Worm (Caenorhabditis elegans) whole organism, L4 larva: ENCODE data around the gene F22E5.8.

Experiments used
- F37D6.2 ChIP-seq: sonication (generic microtip); optimal IDR thresholded peaks from 2 replicates; lab custom pipeline; 2016; ENCODE audit warnings: mild to moderate bottlenecking, missing genetic modification characterization, missing compliant biosample characterization
- egl-27 ChIP-seq: sonication (generic microtip); optimal IDR thresholded peaks from 3 replicates; lab custom pipeline; 2017; ENCODE audit warnings: missing biosample characterization, missing genetic modification reagents, missing genetic modification characterization
- fkh-10 ChIP-seq: fragments of 150-350 bp; optimal IDR thresholded peaks from 2 replicates; lab custom pipeline; 2014; ENCODE audit warnings: missing biosample characterization, missing genetic modification reagents, missing genetic modification characterization
- jun-1 ChIP-seq: fragments of 150-350 bp; optimal IDR thresholded peaks from 2 replicates; lab custom pipeline; 2014; ENCODE audit warnings: missing biosample characterization, missing genetic modification reagents, missing genetic modification characterization
- pha-4 ChIP-seq, 2 experiments: fragments of 150-350 bp in 1 of 2; fragments of 200-800 bp in 1 of 2; sonication (Bioruptor generic) in 1 of 2; IDR thresholded peaks in 1 of 2; optimal IDR thresholded peaks in 1 of 2; 2 replicates each; pipeline versions ENCODE4 v1.3.6 to Lab custom; 2014 to 2022; ENCODE audit warnings: missing genetic modification characterization in 2 of 2, missing genetic modification reagents in 2 of 2, missing biosample characterization in 1 of 2, missing compliant biosample characterization in 1 of 2
- skn-1 ChIP-seq: fragments of 150-350 bp; optimal IDR thresholded peaks from 2 replicates; lab custom pipeline; 2014; ENCODE audit warnings: missing biosample characterization, missing genetic modification characterization
- snpc-1.2 ChIP-seq: fragments of 200-800 bp; sonication (Bioruptor generic); IDR thresholded peaks from 2 replicates; pipeline ENCODE4 v1.3.6; 2022; ENCODE audit warnings: missing genetic modification reagents, missing genetic modification characterization, missing compliant biosample characterization
- unc-62 ChIP-seq, 3 experiments: fragments of 150-350 bp in 1 of 3; sonication (generic microtip); optimal IDR thresholded peaks in 2 of 3; peaks in 1 of 3; 1 replicate in 1 of 3; 2 replicates in 2 of 3; lab custom pipeline; 2014 to 2017; ENCODE audit warnings: missing biosample characterization in 3 of 3, missing genetic modification characterization in 3 of 3, missing genetic modification reagents in 3 of 3, missing genotype in 1 of 3
- zag-1 ChIP-seq: fragments of 150-350 bp; optimal IDR thresholded peaks from 2 replicates; lab custom pipeline; 2014; ENCODE audit warnings: missing biosample characterization, missing genetic modification characterization

ce11 chrII:2640982-2641381 lies 1.1 kb downstream of the F22E5.8 start, which contains the start of gene F22E5.23:
- TF ChIP-seq skn-1 (tag; lab: Kevin White, UChicago) (no peak), egl-27 (tag; lab: Kevin White, UChicago) (no peak), zag-1 (tag; lab: Kevin White, UChicago) (no peak), jun-1 (tag; lab: Kevin White, UChicago) (no peak), pha-4 (GFP tag; IDR thresholded peaks at IDR 0.05; lab: Robert Waterston, UW) (no peak), pha-4 (tag; optimal IDR thresholded peaks at IDR 0.05; lab: Kevin White, UChicago) (no peak), unc-62 (GFP tag; optimal IDR thresholded peaks at IDR 0.05 in 1 of 2; lab: Kevin White, UChicago) (no peak), unc-62 (tag; optimal IDR thresholded peaks at IDR 0.05; lab: Kevin White, UChicago) (no peak), F37D6.2 (tag; lab: Kevin White, UChicago) (no peak), snpc-1.2 (GFP tag; lab: Robert Waterston, UW) (no peak), fkh-10 (no peak)
